Worm (Caenorhabditis elegans): ENCODE results near the gene F54C9.9.

DNA sequence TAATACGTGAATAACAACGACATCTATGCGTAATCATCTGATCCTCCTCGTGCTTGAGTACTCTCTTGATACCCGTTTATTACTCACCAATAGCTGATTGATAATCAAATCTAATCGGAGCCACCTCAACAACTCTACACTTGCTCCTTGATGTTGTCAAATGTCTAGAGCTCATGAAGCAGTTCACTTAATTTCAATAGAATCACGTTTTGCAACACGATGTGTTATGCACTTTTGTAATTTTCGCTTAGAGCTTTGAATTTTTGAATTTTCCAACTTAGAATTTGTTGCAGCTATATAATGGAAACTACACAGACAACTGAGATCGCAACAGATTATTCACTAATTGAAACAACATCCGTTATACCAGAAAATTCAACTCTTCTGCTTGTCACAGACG, 34.6 kb downstream of the F54C9.9 start, which contains the start of gene T22C8.1:
- TF ChIP-seq fos-1 (tag; optimal IDR thresholded peaks at IDR 0.05) (no peak), R02D3.7 (tag; optimal IDR thresholded peaks at IDR 0.05) (no peak), egl-27 (tag; optimal IDR thresholded peaks at IDR 0.05) (no peak), skn-1 (tag; optimal IDR thresholded peaks at IDR 0.05) (no peak), nhr-12 (tag; optimal IDR thresholded peaks at IDR 0.05) (no peak), ceh-82 (tag; optimal IDR thresholded peaks at IDR 0.05) (no peak), ama-1 (optimal IDR thresholded peaks at IDR 0.05) (no peak), nhr-11 (tag; optimal IDR thresholded peaks at IDR 0.05) (no peak), ZK546.5 (tag; optimal IDR thresholded peaks at IDR 0.05) (no peak), unc-39 (tag; optimal IDR thresholded peaks at IDR 0.05) (no peak), ztf-11 (tag; optimal IDR thresholded peaks at IDR 0.05) (no peak)
